Fruit fly (Drosophila melanogaster): Measurements from ENCODE around the gene GCC185.

- no peak for TF ChIP-seq usp (GFP tag; optimal IDR thresholded peaks at IDR 0.05)
- no peak for TF ChIP-seq CG8478 (optimal IDR thresholded peaks at IDR 0.05)
Measured at dm6 chr3R:11962739-11963214, 47.8 kb upstream of the GCC185 start, which contains the start of the genes CG3281 and aurA.

Measured in whole organism.